Worm (Caenorhabditis elegans) whole organism, young adult: Measurements from ENCODE around the gene capg-2.

ENCODE experiments used
- B0035.1 ChIP-seq: sonication (generic microtip); optimal IDR thresholded peaks from 2 replicates; lab custom pipeline; 2016; ENCODE audit warnings: missing genetic modification characterization, mild to moderate bottlenecking, missing compliant biosample characterization, missing genotype, missing genetic modification reagents
- C17E4.6 ChIP-seq: fragments of 200-800 bp; sonication (Bioruptor generic); IDR thresholded peaks from 2 replicates; pipeline ENCODE4 v1.3.6; 2022; ENCODE audit warnings: missing genetic modification reagents, missing genetic modification characterization, missing compliant biosample characterization
- D2030.7 ChIP-seq: fragments of 200-800 bp; sonication (Bioruptor generic); IDR thresholded peaks from 2 replicates; pipeline ENCODE4 v1.3.6; 2022; ENCODE audit warnings: missing genetic modification reagents, missing genetic modification characterization, missing compliant biosample characterization
- F22D6.2 ChIP-seq: sonication (generic microtip); optimal IDR thresholded peaks from 2 replicates; lab custom pipeline; 2016; ENCODE audit warnings: mild to moderate bottlenecking, missing genetic modification characterization, missing compliant biosample characterization
- F23B12.7 ChIP-seq: sonication (generic microtip); optimal IDR thresholded peaks from 2 replicates; lab custom pipeline; 2017; ENCODE audit warnings: missing genetic modification characterization, mild to moderate bottlenecking, missing compliant biosample characterization, antibody characterized with exemption, moderate library complexity; ENCODE audit not compliant: insufficient read depth
- F33H1.4 ChIP-seq: fragments of 200-800 bp; sonication (Bioruptor generic); IDR thresholded peaks from 2 replicates; pipeline ENCODE4 v1.3.6; 2022; ENCODE audit warnings: missing genetic modification reagents, missing genetic modification characterization, missing compliant biosample characterization
- F39B2.1 ChIP-seq: fragments of 200-800 bp; sonication (Bioruptor generic); IDR thresholded peaks from 2 replicates; pipeline ENCODE4 v1.3.6; 2022; ENCODE audit warnings: missing genetic modification reagents, missing genetic modification characterization, missing compliant biosample characterization
- F49E8.2 ChIP-seq: sonication (generic microtip); optimal IDR thresholded peaks from 3 replicates; lab custom pipeline; 2017; ENCODE audit warnings: missing genetic modification characterization, mild to moderate bottlenecking, missing compliant biosample characterization, antibody characterized with exemption, moderate library complexity; ENCODE audit not compliant: insufficient read depth
- K11D2.4 ChIP-seq: fragments of 200-800 bp; sonication (Bioruptor generic); IDR thresholded peaks from 2 replicates; pipeline ENCODE4 v1.3.6; 2022; ENCODE audit warnings: missing genetic modification reagents, missing genetic modification characterization, missing compliant biosample characterization
- T07F8.4 ChIP-seq: sonication (generic microtip); optimal IDR thresholded peaks from 2 replicates; lab custom pipeline; 2016; ENCODE audit warnings: mild to moderate bottlenecking, missing genetic modification characterization, moderate library complexity, missing compliant biosample characterization
- Y53G8AR.9 ChIP-seq: fragments of 200-800 bp; sonication (Bioruptor generic); conservative IDR thresholded peaks from 2 replicates; pipeline ENCODE4 v1.3.6; 2022; ENCODE audit warnings: missing genetic modification reagents, missing genetic modification characterization, missing compliant biosample characterization
- Y95B8A.8 ChIP-seq: fragments of 200-800 bp; sonication (Bioruptor generic); IDR thresholded peaks from 2 replicates; pipeline ENCODE4 v1.3.6; 2022; ENCODE audit warnings: missing genetic modification reagents, missing genetic modification characterization, missing compliant biosample characterization
- ZK185.1 ChIP-seq: sonication (generic microtip); optimal IDR thresholded peaks from 2 replicates; lab custom pipeline; 2016; ENCODE audit warnings: mild to moderate bottlenecking, missing genetic modification characterization, missing compliant biosample characterization; ENCODE audit not compliant: poor library complexity, severe bottlenecking
- attf-3 ChIP-seq: fragments of 200-800 bp; sonication (Bioruptor generic); conservative IDR thresholded peaks from 2 replicates; pipeline ENCODE4 v1.3.6; 2022; ENCODE audit warnings: missing genetic modification reagents, missing genetic modification characterization, missing compliant biosample characterization
- attf-5 ChIP-seq: fragments of 200-800 bp; sonication (Bioruptor generic); optimal IDR thresholded peaks from 2 replicates; lab custom pipeline; 2018; ENCODE audit warnings: mild to moderate bottlenecking, missing genetic modification characterization, missing compliant biosample characterization
- cebp-1 ChIP-seq, 2 experiments: fragments of 200-800 bp in 1 of 2; sonication (Bioruptor generic) in 1 of 2; sonication (generic microtip) in 1 of 2; IDR thresholded peaks in 1 of 2; optimal IDR thresholded peaks in 1 of 2; 2 replicates each; pipeline versions ENCODE4 v1.3.6 to Lab custom; 2017 to 2022; ENCODE audit warnings: missing compliant biosample characterization in 2 of 2, missing genetic modification characterization in 2 of 2, mild to moderate bottlenecking in 1 of 2, missing genetic modification reagents in 1 of 2, moderate library complexity in 1 of 2
- ceh-27 ChIP-seq: fragments of 200-800 bp; sonication (Bioruptor generic); optimal IDR thresholded peaks from 2 replicates; lab custom pipeline; 2018; ENCODE audit warnings: mild to moderate bottlenecking, missing genetic modification characterization, moderate library complexity, missing compliant biosample characterization
- ceh-40 ChIP-seq: fragments of 200-800 bp; sonication (Bioruptor generic); IDR thresholded peaks from 2 replicates; pipeline ENCODE4 v1.3.6; 2022; ENCODE audit warnings: missing genetic modification characterization, missing compliant biosample characterization
- ceh-91 ChIP-seq: fragments of 200-800 bp; sonication (Bioruptor generic); IDR thresholded peaks from 2 replicates; pipeline ENCODE4 v1.3.6; 2022; ENCODE audit warnings: missing genetic modification reagents, missing genetic modification characterization, missing compliant biosample characterization
- dox-1 ChIP-seq: fragments of 200-800 bp; sonication (Bioruptor generic); IDR thresholded peaks from 2 replicates; pipeline ENCODE4 v1.3.6; 2022; ENCODE audit warnings: missing genetic modification reagents, missing genetic modification characterization, missing compliant biosample characterization
- dpl-1 ChIP-seq: fragments of 150-350 bp; optimal IDR thresholded peaks from 2 replicates; lab custom pipeline; 2014; ENCODE audit warnings: missing biosample characterization, missing genetic modification reagents, missing genetic modification characterization
- efl-1 ChIP-seq: fragments of 150-350 bp; optimal IDR thresholded peaks from 2 replicates; lab custom pipeline; 2014; ENCODE audit warnings: missing biosample characterization, missing genetic modification reagents, missing genetic modification characterization
- egrh-3 ChIP-seq: fragments of 200-800 bp; sonication (Bioruptor generic); IDR thresholded peaks from 2 replicates; pipeline ENCODE4 v1.3.6; 2022; ENCODE audit warnings: missing genetic modification reagents, missing genetic modification characterization, missing compliant biosample characterization
- ets-4 ChIP-seq: fragments of 200-800 bp; sonication (Bioruptor generic); optimal IDR thresholded peaks from 2 replicates; lab custom pipeline; 2018; ENCODE audit warnings: mild to moderate bottlenecking, missing genetic modification characterization, missing compliant biosample characterization
- hlh-26 ChIP-seq: fragments of 200-800 bp; sonication (Bioruptor generic); conservative IDR thresholded peaks from 2 replicates; pipeline ENCODE4 v1.3.6; 2022; ENCODE audit warnings: missing genetic modification reagents, missing genetic modification characterization, missing compliant biosample characterization
- hmg-1.2 ChIP-seq: fragments of 200-800 bp; sonication (Bioruptor generic); IDR thresholded peaks from 2 replicates; pipeline ENCODE4 v1.3.6; 2022; ENCODE audit warnings: missing genetic modification reagents, missing genetic modification characterization, missing compliant biosample characterization
- hsf-1 ChIP-seq: fragments of 200-800 bp; sonication (Bioruptor generic); IDR thresholded peaks from 2 replicates; pipeline ENCODE4 v1.3.6; 2022; ENCODE audit warnings: missing genetic modification reagents, missing genetic modification characterization, missing compliant biosample characterization
- lin-35 ChIP-seq, 3 experiments: fragments of 150-350 bp in 2 of 3; sonication (generic microtip) in 1 of 3; optimal IDR thresholded peaks; 2 replicates each; lab custom pipeline; 2014 to 2018; ENCODE audit warnings: missing biosample characterization in 3 of 3, missing genetic modification characterization in 3 of 3, missing genetic modification reagents in 3 of 3
- lin-40 ChIP-seq: sonication (generic microtip); optimal IDR thresholded peaks from 2 replicates; lab custom pipeline; 2016; ENCODE audit warnings: missing genetic modification characterization, mild to moderate bottlenecking, missing compliant biosample characterization, missing genotype, missing genetic modification reagents
- lin-54 ChIP-seq: fragments of 200-800 bp; sonication (Bioruptor generic); optimal IDR thresholded peaks from 2 replicates; lab custom pipeline; 2018; ENCODE audit warnings: mild to moderate bottlenecking, missing genetic modification characterization, missing compliant biosample characterization
- lsl-1 ChIP-seq: fragments of 200-800 bp; sonication (Bioruptor generic); optimal IDR thresholded peaks from 2 replicates; lab custom pipeline; 2018; ENCODE audit warnings: mild to moderate bottlenecking, missing genetic modification characterization, moderate library complexity, missing compliant biosample characterization
- madf-3 ChIP-seq: fragments of 200-800 bp; sonication (Bioruptor generic); IDR thresholded peaks from 2 replicates; pipeline ENCODE4 v1.3.6; 2022; ENCODE audit warnings: missing genetic modification reagents, missing genetic modification characterization, missing compliant biosample characterization
- madf-8 ChIP-seq: fragments of 200-800 bp; sonication (Bioruptor generic); conservative IDR thresholded peaks from 2 replicates; pipeline ENCODE4 v1.3.6; 2022; ENCODE audit warnings: missing genetic modification reagents, missing genetic modification characterization, missing compliant biosample characterization
- mcd-1 ChIP-seq: fragments of 200-800 bp; sonication (Bioruptor generic); IDR thresholded peaks from 2 replicates; pipeline ENCODE4 v1.3.6; 2022; ENCODE audit warnings: missing genetic modification reagents, missing genetic modification characterization, missing compliant biosample characterization
- nfyb-1 ChIP-seq: fragments of 200-800 bp; sonication (Bioruptor generic); IDR thresholded peaks from 2 replicates; pipeline ENCODE4 v1.3.6; 2022; ENCODE audit warnings: missing genetic modification reagents, missing genetic modification characterization, missing compliant biosample characterization
- pbrm-1 ChIP-seq: fragments of 200-800 bp; sonication (Bioruptor generic); IDR thresholded peaks from 2 replicates; pipeline ENCODE4 v1.3.6; 2022; ENCODE audit warnings: missing genetic modification reagents, missing genetic modification characterization, missing compliant biosample characterization
- rcor-1 ChIP-seq: fragments of 200-800 bp; sonication (Bioruptor generic); IDR thresholded peaks from 2 replicates; pipeline ENCODE4 v1.3.6; 2022; ENCODE audit warnings: missing genetic modification reagents, missing genetic modification characterization, missing compliant biosample characterization
- snpc-1.1 ChIP-seq: sonication (generic microtip); optimal IDR thresholded peaks from 2 replicates; lab custom pipeline; 2017; ENCODE audit warnings: missing genetic modification characterization, mild to moderate bottlenecking, missing compliant biosample characterization, antibody characterized with exemption, moderate library complexity, missing genotype, missing genetic modification reagents; ENCODE audit not compliant: insufficient read depth
- snpc-1.3 ChIP-seq: sonication (generic microtip); optimal IDR thresholded peaks from 2 replicates; lab custom pipeline; 2017; ENCODE audit warnings: missing genetic modification characterization, mild to moderate bottlenecking, missing compliant biosample characterization, antibody characterized with exemption, moderate library complexity, missing genotype, missing genetic modification reagents; ENCODE audit not compliant: insufficient read depth
- snpc-3.4 ChIP-seq: sonication (generic microtip); optimal IDR thresholded peaks from 2 replicates; lab custom pipeline; 2017; ENCODE audit warnings: missing genetic modification characterization, mild to moderate bottlenecking, missing compliant biosample characterization, antibody characterized with exemption, moderate library complexity, missing genotype, missing genetic modification reagents
- tbp1 ChIP-seq: fragments of 200-800 bp; sonication (Bioruptor generic); optimal IDR thresholded peaks from 2 replicates; lab custom pipeline; 2018; ENCODE audit warnings: mild to moderate bottlenecking, missing genetic modification characterization, missing compliant biosample characterization
- tlf-1 ChIP-seq: fragments of 200-800 bp; sonication (Bioruptor generic); optimal IDR thresholded peaks from 2 replicates; lab custom pipeline; 2018; ENCODE audit warnings: mild to moderate bottlenecking, missing genetic modification characterization, missing compliant biosample characterization
- xnd-1 ChIP-seq: sonication (generic microtip); optimal IDR thresholded peaks from 2 replicates; lab custom pipeline; 2016; ENCODE audit warnings: missing genotype, missing genetic modification reagents, missing genetic modification characterization, missing compliant biosample characterization
- ztf-18 ChIP-seq: sonication (generic microtip); optimal IDR thresholded peaks from 2 replicates; lab custom pipeline; 2016; ENCODE audit warnings: missing genotype, mild to moderate bottlenecking, missing genetic modification characterization, missing compliant biosample characterization

capg-2 gene

ce11 chrV:12317894-12318553 lies 46.4 kb downstream of the capg-2 start, which contains the start of the genes R04F11.5 and R04F11.2:
Gene R04F11.5, minus strand, starts transcription at chrV:12318019.
Gene R04F11.2, plus strand, starts transcription at chrV:12318381.
- TF ChIP-seq attf-3 (GFP tag; lab: Robert Waterston, UW) (peak; percentile 99), F49E8.2 (tag; lab: Kevin White, UChicago) (peak; percentile 64), tbp1 (peak; percentile 60), efl-1 (GFP tag; lab: Kevin White, UChicago) (peak; percentile 82), dpl-1 (GFP tag; lab: Kevin White, UChicago) (peak; percentile 72), hsf-1 (GFP tag; lab: Robert Waterston, UW) (0 out of 2 replicates have a peak, but pooled peaks have one; percentile 55), egrh-3 (GFP tag; lab: Robert Waterston, UW) (no peak), tlf-1 (GFP tag; lab: Kevin White, UChicago) (peak; percentile 40), F23B12.7 (tag; lab: Kevin White, UChicago) (peak; percentile 66), madf-8 (GFP tag; lab: Robert Waterston, UW) (peak; percentile 67), rcor-1 (GFP tag; lab: Robert Waterston, UW) (peak; percentile 20; the same call in 1 of the 2 replicates), ets-4 (GFP tag; lab: Kevin White, UChicago) (no peak), lin-35 (GFP tag; optimal IDR thresholded peaks at IDR 0.05; lab: Kevin White, UChicago) (peak; percentile 10 to 81 (median 15)), pbrm-1 (GFP tag; lab: Robert Waterston, UW) (peak; percentile 47; the same call in 1 of the 2 replicates), nfyb-1 (GFP tag; lab: Robert Waterston, UW) (peak; percentile 36; the same call in 1 of the 2 replicates), snpc-3.4 (tag; lab: Kevin White, UChicago) (peak; percentile 67), B0035.1 (tag; lab: Kevin White, UChicago) (no peak), C17E4.6 (no peak), xnd-1 (tag; lab: Kevin White, UChicago) (peak; percentile 40), snpc-1.1 (peak; percentile 9), madf-3 (0 out of 2 replicates have a peak, but pooled peaks have one; percentile 60), ZK185.1 (tag; lab: Kevin White, UChicago) (peak; percentile 44), ceh-91 (GFP tag; lab: Robert Waterston, UW) (peak; percentile 81), lsl-1 (GFP tag; lab: Kevin White, UChicago) (peak; percentile 95), F39B2.1 (no peak), snpc-1.3 (tag; lab: Kevin White, UChicago) (peak; percentile 83), hlh-26 (GFP tag; lab: Robert Waterston, UW) (no peak), K11D2.4 (no peak), attf-5 (GFP tag; lab: Kevin White, UChicago) (peak; percentile 88), dox-1 (GFP tag; lab: Robert Waterston, UW) (peak; percentile 79), F33H1.4 (GFP tag; lab: Robert Waterston, UW) (peak; percentile 94), ceh-27 (peak; percentile 39), ceh-40 (GFP tag; lab: Robert Waterston, UW) (no peak), mcd-1 (GFP tag; lab: Robert Waterston, UW) (peak; percentile 64), Y95B8A.8 (GFP tag; lab: Robert Waterston, UW) (peak; percentile 79), T07F8.4 (no peak), ztf-18 (tag; lab: Kevin White, UChicago) (peak; percentile 83), D2030.7 (GFP tag; lab: Robert Waterston, UW) (peak; percentile 58), Y53G8AR.9 (GFP tag; lab: Robert Waterston, UW) (peak; percentile 46; the same call in 1 of the 2 replicates), hmg-1.2 (GFP tag; lab: Robert Waterston, UW) (peak; percentile 58), cebp-1 (GFP tag; IDR thresholded peaks at IDR 0.05; lab: Robert Waterston, UW) (no peak), cebp-1 (tag; optimal IDR thresholded peaks at IDR 0.05; lab: Kevin White, UChicago) (peak; percentile 52), F22D6.2 (tag; lab: Kevin White, UChicago) (no peak), lin-54 (GFP tag; lab: Kevin White, UChicago) (peak; percentile 77), lin-40 (tag; lab: Kevin White, UChicago) (peak; percentile 54)
